Fruit fly (Drosophila melanogaster) whole organism, prepupa: Measurements from ENCODE around the gene Adsl.
"Not testable (repeated sequence)": the region's sequence is repeated elsewhere in the genome, so short reads cannot be mapped to it uniquely, and the experiment has no call there.

Experiments used
- Blimp-1 ChIP-seq: fragments of 200-800 bp; sonication (Bioruptor generic); optimal IDR thresholded peaks from 3 replicates; lab custom pipeline; 2017; ENCODE audit warnings: missing biosample characterization, missing genetic modification characterization, mild to moderate bottlenecking, moderate library complexity, missing genetic modification reagents
- CG10631 ChIP-seq: fragments of 200-800 bp; sonication (Bioruptor generic); optimal IDR thresholded peaks from 2 replicates; lab custom pipeline; 2016; ENCODE audit warnings: missing biosample characterization, missing genetic modification characterization
- CG10669 ChIP-seq: fragments of 200-800 bp; sonication (Bioruptor generic); optimal IDR thresholded peaks from 3 replicates; lab custom pipeline; 2018; ENCODE audit warnings: missing biosample characterization, mild to moderate bottlenecking, missing genetic modification characterization, moderate library complexity
- CG11762 ChIP-seq: fragments of 200-800 bp; sonication (Bioruptor generic); optimal IDR thresholded peaks from 3 replicates; lab custom pipeline; 2016; ENCODE audit warnings: missing biosample characterization, missing genetic modification characterization; ENCODE audit not compliant: insufficient read depth
- CG11902 ChIP-seq: fragments of 200-800 bp; sonication (Bioruptor generic); optimal IDR thresholded peaks from 3 replicates; lab custom pipeline; 2016; ENCODE audit warnings: missing biosample characterization, missing genetic modification characterization
- CG15336 ChIP-seq: fragments of 200-800 bp; sonication (Bioruptor generic); IDR thresholded peaks from 2 replicates; pipeline ENCODE4 v1.3.6; 2022; ENCODE audit warnings: missing biosample characterization, missing genetic modification characterization
- CG1621 ChIP-seq: fragments of 200-800 bp; sonication (Bioruptor generic); optimal IDR thresholded peaks from 3 replicates; lab custom pipeline; 2018; ENCODE audit warnings: missing biosample characterization, mild to moderate bottlenecking, missing genetic modification characterization
- CG16779 ChIP-seq: fragments of 200-800 bp; sonication (Bioruptor generic); optimal IDR thresholded peaks from 3 replicates; lab custom pipeline; 2017; ENCODE audit warnings: missing biosample characterization, mild to moderate bottlenecking, missing genetic modification characterization
- CG3032 ChIP-seq: fragments of 200-800 bp; optimal IDR thresholded peaks from 2 replicates; lab custom pipeline; 2019; ENCODE audit warnings: missing biosample characterization, mild to moderate bottlenecking, missing genetic modification characterization, moderate library complexity
- CG31627 ChIP-seq: fragments of 200-800 bp; sonication (Bioruptor generic); optimal IDR thresholded peaks from 3 replicates; lab custom pipeline; 2016; ENCODE audit warnings: missing biosample characterization, missing genetic modification characterization
- CG32006 ChIP-seq: fragments of 200-800 bp; sonication (Bioruptor generic); optimal IDR thresholded peaks from 3 replicates; lab custom pipeline; 2017; ENCODE audit warnings: missing biosample characterization, mild to moderate bottlenecking, missing genetic modification characterization
- CG3919 ChIP-seq: fragments of 200-800 bp; sonication (Bioruptor generic); optimal IDR thresholded peaks from 3 replicates; lab custom pipeline; 2016; ENCODE audit warnings: missing biosample characterization, missing genetic modification characterization
- CG4318 ChIP-seq: fragments of 200-800 bp; sonication (Bioruptor generic); optimal IDR thresholded peaks from 3 replicates; lab custom pipeline; 2017; ENCODE audit warnings: missing biosample characterization, mild to moderate bottlenecking, missing genetic modification characterization
- CG6163 ChIP-seq: fragments of 200-800 bp; sonication (Bioruptor generic); IDR thresholded peaks from 3 replicates; pipeline ENCODE4 v1.3.6; 2022; ENCODE audit warnings: missing biosample characterization, missing genetic modification characterization
- CG6276 ChIP-seq: fragments of 200-800 bp; sonication (Bioruptor generic); optimal IDR thresholded peaks from 2 replicates; lab custom pipeline; 2017; ENCODE audit warnings: missing biosample characterization, mild to moderate bottlenecking, missing genetic modification characterization
- CG6792 ChIP-seq: fragments of 200-800 bp; sonication (Bioruptor generic); optimal IDR thresholded peaks from 3 replicates; lab custom pipeline; 2016; ENCODE audit warnings: missing biosample characterization, missing genetic modification characterization
- CG6808 ChIP-seq: fragments of 200-800 bp; sonication (Bioruptor generic); optimal IDR thresholded peaks from 3 replicates; lab custom pipeline; 2017; ENCODE audit warnings: missing biosample characterization, missing genetic modification characterization, mild to moderate bottlenecking, moderate library complexity, missing genetic modification reagents
- CG6854 ChIP-seq: fragments of 200-800 bp; sonication (Bioruptor generic); optimal IDR thresholded peaks from 2 replicates; lab custom pipeline; 2017; ENCODE audit warnings: missing biosample characterization, mild to moderate bottlenecking, missing genetic modification characterization
- CG8319 ChIP-seq: fragments of 200-800 bp; sonication (Bioruptor generic); optimal IDR thresholded peaks from 3 replicates; lab custom pipeline; 2016; ENCODE audit warnings: missing biosample characterization, missing genetic modification characterization
- CG8632 ChIP-seq: fragments of 200-800 bp; sonication (Bioruptor generic); optimal IDR thresholded peaks from 3 replicates; lab custom pipeline; 2016; ENCODE audit warnings: missing biosample characterization, missing genetic modification characterization
- CG9139 ChIP-seq: fragments of 200-800 bp; sonication (Bioruptor generic); optimal IDR thresholded peaks from 3 replicates; lab custom pipeline; 2017; ENCODE audit warnings: missing biosample characterization, mild to moderate bottlenecking, missing genetic modification characterization
- Eip75B ChIP-seq: fragments of 200-800 bp; sonication (Bioruptor generic); optimal IDR thresholded peaks from 3 replicates; lab custom pipeline; 2016; ENCODE audit warnings: missing biosample characterization, missing genetic modification characterization
- Eip78C ChIP-seq: fragments of 200-800 bp; sonication (Bioruptor generic); peaks from one replicate; lab custom pipeline; 2016; ENCODE audit warnings: missing biosample characterization, missing genetic modification characterization
- Eip93F ChIP-seq: fragments of 200-800 bp; sonication (Bioruptor generic); optimal IDR thresholded peaks from 2 replicates; lab custom pipeline; 2016; ENCODE audit warnings: missing biosample characterization, mild to moderate bottlenecking, missing genetic modification characterization
- Ets21C ChIP-seq: fragments of 200-800 bp; sonication (Bioruptor generic); optimal IDR thresholded peaks from 3 replicates; lab custom pipeline; 2016; ENCODE audit warnings: missing biosample characterization, missing genetic modification characterization
- Ets96B ChIP-seq: fragments of 200-800 bp; optimal IDR thresholded peaks from 2 replicates; lab custom pipeline; 2019; ENCODE audit warnings: missing biosample characterization, mild to moderate bottlenecking, missing genetic modification characterization, moderate library complexity
- Gug ChIP-seq: fragments of 200-800 bp; sonication (Bioruptor generic); IDR thresholded peaks from 2 replicates; pipeline ENCODE4 v1.3.6; 2022; ENCODE audit warnings: missing biosample characterization, missing genetic modification characterization
- Hr4 ChIP-seq: fragments of 200-800 bp; sonication (Bioruptor generic); optimal IDR thresholded peaks from 3 replicates; lab custom pipeline; 2016; ENCODE audit warnings: missing biosample characterization, missing genetic modification characterization
- Lpt ChIP-seq: fragments of 200-800 bp; sonication (Bioruptor generic); optimal IDR thresholded peaks from 3 replicates; lab custom pipeline; 2016; ENCODE audit warnings: missing biosample characterization, missing genetic modification characterization
- Met ChIP-seq: fragments of 200-800 bp; sonication (Bioruptor generic); optimal IDR thresholded peaks from 3 replicates; lab custom pipeline; 2016; ENCODE audit warnings: missing biosample characterization, missing genetic modification characterization
- OdsH ChIP-seq: fragments of 200-800 bp; sonication (Bioruptor generic); optimal IDR thresholded peaks from 3 replicates; lab custom pipeline; 2016; ENCODE audit warnings: missing biosample characterization, missing genetic modification characterization
- Smox ChIP-seq: fragments of 200-800 bp; sonication (Bioruptor generic); optimal IDR thresholded peaks from 3 replicates; lab custom pipeline; 2016; ENCODE audit warnings: missing biosample characterization, missing genetic modification characterization
- Sox102F ChIP-seq: fragments of 200-800 bp; sonication (Bioruptor generic); optimal IDR thresholded peaks from 2 replicates; lab custom pipeline; 2016; ENCODE audit warnings: missing biosample characterization, mild to moderate bottlenecking, missing genetic modification characterization
- Sox15 ChIP-seq: fragments of 200-800 bp; sonication (Bioruptor generic); optimal IDR thresholded peaks from 3 replicates; lab custom pipeline; 2016; ENCODE audit warnings: missing biosample characterization, missing genetic modification characterization
- achi ChIP-seq: fragments of 200-800 bp; sonication (Bioruptor generic); optimal IDR thresholded peaks from 3 replicates; lab custom pipeline; 2016; ENCODE audit warnings: missing biosample characterization, missing genetic modification characterization
- acj6 ChIP-seq: fragments of 200-800 bp; sonication (Bioruptor generic); optimal IDR thresholded peaks from 3 replicates; lab custom pipeline; 2016; ENCODE audit warnings: missing biosample characterization, missing genetic modification characterization
- cyc ChIP-seq: fragments of 200-800 bp; sonication (Bioruptor generic); optimal IDR thresholded peaks from 3 replicates; lab custom pipeline; 2016; ENCODE audit warnings: missing biosample characterization, missing genetic modification characterization
- dac ChIP-seq: fragments of 200-800 bp; sonication (Bioruptor generic); optimal IDR thresholded peaks from 2 replicates; lab custom pipeline; 2017; ENCODE audit warnings: missing biosample characterization, mild to moderate bottlenecking, missing genetic modification characterization
- dsx ChIP-seq: fragments of 200-800 bp; optimal IDR thresholded peaks from 3 replicates; lab custom pipeline; 2019; ENCODE audit warnings: missing biosample characterization, mild to moderate bottlenecking, missing genetic modification characterization, moderate library complexity; ENCODE audit not compliant: poor library complexity, severe bottlenecking
- eg ChIP-seq: fragments of 200-800 bp; sonication (Bioruptor generic); IDR thresholded peaks from 3 replicates; pipeline ENCODE4 v1.3.6; 2022; ENCODE audit warnings: missing biosample characterization, missing genetic modification characterization
- esn ChIP-seq: fragments of 200-800 bp; sonication (Bioruptor generic); optimal IDR thresholded peaks from 2 replicates; lab custom pipeline; 2016; ENCODE audit warnings: missing biosample characterization, mild to moderate bottlenecking, missing genetic modification characterization, moderate library complexity
- fd85E ChIP-seq: fragments of 200-800 bp; sonication (Bioruptor generic); optimal IDR thresholded peaks from 3 replicates; lab custom pipeline; 2016; ENCODE audit warnings: missing biosample characterization, missing genetic modification characterization
- lz ChIP-seq: fragments of 200-800 bp; sonication (Bioruptor generic); optimal IDR thresholded peaks from 3 replicates; lab custom pipeline; 2016; ENCODE audit warnings: missing biosample characterization, missing genetic modification characterization
- net ChIP-seq: fragments of 200-800 bp; sonication (Bioruptor generic); optimal IDR thresholded peaks from 3 replicates; lab custom pipeline; 2016; ENCODE audit warnings: missing biosample characterization, missing genetic modification characterization
- spab ChIP-seq: fragments of 200-800 bp; sonication (Bioruptor generic); optimal IDR thresholded peaks from 2 replicates; lab custom pipeline; 2017; ENCODE audit warnings: missing biosample characterization, mild to moderate bottlenecking, missing genetic modification characterization, missing genetic modification reagents
- svp ChIP-seq: fragments of 200-800 bp; sonication (Bioruptor generic); peaks from one replicate; lab custom pipeline; 2016; ENCODE audit warnings: missing biosample characterization, missing genetic modification characterization
- topi ChIP-seq: fragments of 200-800 bp; sonication (Bioruptor generic); optimal IDR thresholded peaks from 3 replicates; lab custom pipeline; 2016; ENCODE audit warnings: missing biosample characterization, missing genetic modification characterization

Gene Adsl

DNA sequence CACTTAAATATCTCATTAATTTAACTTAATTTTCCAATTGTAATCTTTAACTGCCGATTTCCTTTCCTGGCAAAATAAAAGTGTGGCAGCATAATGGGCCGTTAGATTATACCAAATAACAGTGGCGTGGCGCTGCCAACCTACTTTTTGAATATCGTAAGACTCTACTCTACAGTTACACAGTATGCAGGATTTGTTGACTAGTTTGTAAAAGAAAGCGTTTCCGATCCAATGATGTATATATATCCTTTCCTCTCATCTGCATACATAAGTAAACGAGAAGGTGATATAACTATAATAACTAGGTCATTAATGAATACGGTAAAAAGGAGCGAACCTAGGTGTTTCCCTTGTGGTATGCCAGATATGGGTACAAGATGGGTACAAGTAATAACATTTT, 29.1 kb downstream of the Adsl start, which contains the start of gene EMC2B (continued):
- TF ChIP-seq Eip78C (GFP tag; lab: Kevin White, UChicago) (peak; percentile 54), esn (GFP tag; lab: Kevin White, UChicago) (peak; percentile 58), Eip75B (GFP tag; lab: Kevin White, UChicago) (peak; percentile 57), Sox15 (GFP tag; lab: Kevin White, UChicago) (no peak), Smox (GFP tag; lab: Kevin White, UChicago) (no peak), CG31627 (GFP tag; lab: Kevin White, UChicago) (peak; percentile 52), CG32006 (no peak), CG10631 (peak; percentile 33), CG8319 (GFP tag; lab: Kevin White, UChicago) (peak; percentile 24), CG1621 (tag; lab: Kevin White, UChicago) (peak; percentile 41), CG9139 (GFP tag; lab: Kevin White, UChicago) (no peak), topi (GFP tag; lab: Kevin White, UChicago) (peak; percentile 51), Blimp-1 (GFP tag; lab: Kevin White, UChicago) (no peak), net (GFP tag; lab: Kevin White, UChicago) (no peak), Hr4 (GFP tag; lab: Kevin White, UChicago) (peak; percentile 57), achi (GFP tag; lab: Kevin White, UChicago) (peak; percentile 24), Met (GFP tag; lab: Kevin White, UChicago) (no peak), cyc (GFP tag; lab: Kevin White, UChicago) (peak; percentile 36), CG3032 (tag; lab: Kevin White, UChicago) (peak; percentile 47), CG16779 (tag; lab: Kevin White, UChicago) (no peak)

DNA sequence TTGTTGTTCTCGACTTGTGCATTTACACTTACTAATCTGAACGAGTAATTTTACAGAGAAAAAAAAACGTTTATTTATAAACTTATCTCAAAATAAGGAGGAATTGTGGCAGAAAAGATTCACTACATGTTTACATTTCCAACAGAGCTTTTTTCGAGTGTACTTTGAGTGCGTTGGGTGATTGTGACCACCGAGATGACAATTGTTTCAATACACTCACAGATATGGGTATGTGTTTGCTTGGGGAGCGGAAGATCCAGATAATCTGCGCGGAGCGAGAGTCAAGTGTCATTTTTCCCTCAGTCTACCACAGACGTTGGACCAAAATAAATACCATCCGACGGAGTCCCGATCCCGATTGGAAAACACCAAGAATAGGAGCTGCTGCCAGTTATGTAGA, 32.4 kb downstream of the Adsl start, which contains the start of gene MESK4:
TSS of gene MESK4 (plus strand) at position 301 of the 400 bp plus-strand sequence.
- not testable (repeated sequence) for TF ChIP-seq CG3919 (GFP tag; lab: Kevin White, UChicago); CG15336; cyc (GFP tag; lab: Kevin White, UChicago)

DNA sequence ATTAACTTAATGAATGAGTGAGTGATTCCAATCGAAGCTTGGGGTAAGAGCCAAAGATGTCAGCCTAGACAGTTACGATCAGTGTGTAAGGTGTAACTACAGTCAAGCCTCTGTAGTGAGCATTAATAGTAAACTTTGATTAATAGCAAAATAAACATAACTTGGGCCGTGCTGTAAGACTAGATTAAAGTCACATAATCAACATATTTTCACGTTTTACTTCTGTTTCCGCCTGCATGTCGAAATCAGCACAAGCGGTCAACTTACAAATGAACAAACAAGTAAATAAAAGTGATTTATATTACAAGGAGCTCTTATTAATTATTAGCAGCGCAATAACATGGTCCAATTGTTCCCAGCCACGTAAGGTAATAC, 33.0 kb downstream of the Adsl start:
- no peak for TF ChIP-seq CG11902 (GFP tag; lab: Kevin White, UChicago)
- TF ChIP-seq CG10631, result no peak
- TF ChIP-seq lz, result no peak
- peak; percentile 32 for TF ChIP-seq Eip78C (GFP tag; lab: Kevin White, UChicago)
- no peak for TF ChIP-seq acj6 (GFP tag; lab: Kevin White, UChicago)
- TF ChIP-seq CG3032 (tag; lab: Kevin White, UChicago), result no peak
- TF ChIP-seq esn (GFP tag; lab: Kevin White, UChicago), result no peak
- TF ChIP-seq CG16779 (tag; lab: Kevin White, UChicago), result no peak
- no peak for TF ChIP-seq CG6808 (GFP tag; lab: Kevin White, UChicago)
- no peak for TF ChIP-seq CG1621 (tag; lab: Kevin White, UChicago)
- TF ChIP-seq dac (GFP tag; lab: Kevin White, UChicago), result peak; percentile 23
- no peak for TF ChIP-seq Sox102F (GFP tag; lab: Kevin White, UChicago)
- no peak for TF ChIP-seq fd85E (GFP tag; lab: Kevin White, UChicago)
- TF ChIP-seq CG6276, result peak; percentile 9
- TF ChIP-seq CG6792 (GFP tag; lab: Kevin White, UChicago), result no peak
- TF ChIP-seq dsx (GFP tag; lab: Kevin White, UChicago), result no peak
- TF ChIP-seq Ets96B (tag; lab: Kevin White, UChicago), result no peak
- TF ChIP-seq Eip93F, result no peak
- no peak for TF ChIP-seq spab (GFP tag; lab: Kevin White, UChicago)
- TF ChIP-seq eg (GFP tag; lab: Robert Waterston, UW), result no peak
- no peak for TF ChIP-seq cyc (GFP tag; lab: Kevin White, UChicago)
- no peak for TF ChIP-seq CG11762 (GFP tag; lab: Kevin White, UChicago)
- peak; percentile 28 for TF ChIP-seq OdsH (GFP tag; lab: Kevin White, UChicago)
- TF ChIP-seq svp (GFP tag; lab: Kevin White, UChicago), result no peak
- no peak for TF ChIP-seq Lpt (GFP tag; lab: Kevin White, UChicago)
- TF ChIP-seq Smox (GFP tag; lab: Kevin White, UChicago), result no peak
- TF ChIP-seq CG6854 (GFP tag; lab: Kevin White, UChicago), result no peak
- TF ChIP-seq net (GFP tag; lab: Kevin White, UChicago), result no peak
- TF ChIP-seq CG10669 (GFP tag; lab: Kevin White, UChicago), result peak; percentile 4
- TF ChIP-seq CG6163 (GFP tag; lab: Robert Waterston, UW), result no peak
- no peak for TF ChIP-seq Gug (GFP tag; lab: Robert Waterston, UW)
- no peak for TF ChIP-seq CG8632 (GFP tag; lab: Kevin White, UChicago)
- no peak for TF ChIP-seq CG4318 (GFP tag; lab: Kevin White, UChicago)
- TF ChIP-seq Eip75B (GFP tag; lab: Kevin White, UChicago), result no peak
- no peak for TF ChIP-seq Ets21C
- peak; percentile 56 for TF ChIP-seq Hr4 (GFP tag; lab: Kevin White, UChicago)
- TF ChIP-seq CG15336, result no peak
